Fruit fly (Drosophila melanogaster): ENCODE results near the gene IFT52.
A peak's percentile ranks its signal among the peaks of the same experiment; 100 is the strongest.

IFT52 gene

DNA sequence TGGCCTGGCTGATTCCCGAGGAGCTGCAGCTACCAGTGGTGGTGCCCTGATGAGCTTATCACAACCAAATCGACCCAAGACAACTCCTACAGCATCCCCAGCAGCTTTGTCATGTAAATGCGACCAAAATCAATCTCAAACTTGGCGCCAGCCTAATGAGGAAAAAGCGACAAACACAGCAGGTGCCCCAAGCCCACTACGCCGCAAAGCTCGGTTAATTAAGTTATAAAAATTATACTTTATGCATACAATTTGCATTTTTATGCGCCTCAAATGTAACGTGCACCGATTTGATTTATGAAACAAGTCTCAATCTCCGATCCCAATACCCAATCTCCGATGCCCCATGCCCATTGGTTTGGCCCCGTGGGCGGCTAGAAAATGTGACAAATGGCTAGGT, 6.5 kb downstream of the IFT52 start:
- no peak for TF ChIP-seq CG17801 (GFP tag; optimal IDR thresholded peaks at IDR 0.05; ENCODE audit: partially characterized antibody)

DNA sequence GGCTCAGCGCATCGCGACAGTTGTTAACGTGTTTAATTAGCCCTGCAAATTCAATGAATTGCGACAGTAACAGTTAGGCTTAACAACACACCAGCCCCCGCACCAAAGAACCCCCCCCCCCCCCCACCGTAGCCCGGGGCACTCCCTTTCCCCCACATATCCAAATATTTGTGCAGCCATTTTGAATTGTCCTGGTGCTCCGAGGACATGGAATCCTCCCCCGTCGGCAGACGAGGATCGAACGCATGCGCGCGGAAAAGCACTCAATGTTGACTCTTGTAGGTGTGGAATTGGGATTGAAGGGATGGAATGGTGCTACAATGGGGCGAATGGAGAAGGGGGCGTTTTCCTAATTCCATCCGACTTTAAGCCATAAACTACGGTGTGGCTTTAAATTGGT, 9.3 kb downstream of the IFT52 start:
- no peak for TF ChIP-seq CG17801 (GFP tag; optimal IDR thresholded peaks at IDR 0.05; ENCODE audit: partially characterized antibody)

DNA sequence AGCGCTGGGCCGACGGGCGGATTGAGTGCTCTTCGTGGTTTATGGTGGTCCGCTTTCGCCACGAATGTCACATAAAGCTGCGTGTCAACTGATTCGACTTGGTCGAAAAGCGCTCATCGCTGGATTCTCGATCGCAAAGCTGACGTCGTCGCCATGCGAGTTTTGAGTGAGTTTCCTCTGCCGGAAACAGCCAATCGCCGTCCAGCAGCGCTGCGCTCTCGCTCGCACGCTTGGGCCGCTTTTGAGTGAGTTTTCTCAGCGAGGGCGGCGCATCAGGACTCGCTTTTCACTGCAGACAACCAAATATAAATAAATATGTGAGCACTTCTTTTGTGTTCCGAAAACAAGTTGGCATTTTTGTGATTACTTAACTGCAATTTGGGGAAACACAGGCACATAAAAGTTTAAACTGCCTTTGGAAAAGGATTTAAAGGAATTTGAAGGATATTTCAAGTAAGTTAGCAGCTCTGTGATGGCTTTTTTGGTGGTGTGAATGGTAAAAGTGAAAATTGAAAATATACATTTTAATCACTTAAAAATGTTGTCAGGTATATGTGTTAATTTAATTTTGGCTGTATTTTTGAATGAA, 10.3 kb downstream of the IFT52 start, which contains the start of gene eya:
eya (minus strand) TSS at position 94 of the 589 bp plus-strand sequence.
- TF ChIP-seq CG17801 (GFP tag; optimal IDR thresholded peaks at IDR 0.05; ENCODE audit: partially characterized antibody): no peak

DNA sequence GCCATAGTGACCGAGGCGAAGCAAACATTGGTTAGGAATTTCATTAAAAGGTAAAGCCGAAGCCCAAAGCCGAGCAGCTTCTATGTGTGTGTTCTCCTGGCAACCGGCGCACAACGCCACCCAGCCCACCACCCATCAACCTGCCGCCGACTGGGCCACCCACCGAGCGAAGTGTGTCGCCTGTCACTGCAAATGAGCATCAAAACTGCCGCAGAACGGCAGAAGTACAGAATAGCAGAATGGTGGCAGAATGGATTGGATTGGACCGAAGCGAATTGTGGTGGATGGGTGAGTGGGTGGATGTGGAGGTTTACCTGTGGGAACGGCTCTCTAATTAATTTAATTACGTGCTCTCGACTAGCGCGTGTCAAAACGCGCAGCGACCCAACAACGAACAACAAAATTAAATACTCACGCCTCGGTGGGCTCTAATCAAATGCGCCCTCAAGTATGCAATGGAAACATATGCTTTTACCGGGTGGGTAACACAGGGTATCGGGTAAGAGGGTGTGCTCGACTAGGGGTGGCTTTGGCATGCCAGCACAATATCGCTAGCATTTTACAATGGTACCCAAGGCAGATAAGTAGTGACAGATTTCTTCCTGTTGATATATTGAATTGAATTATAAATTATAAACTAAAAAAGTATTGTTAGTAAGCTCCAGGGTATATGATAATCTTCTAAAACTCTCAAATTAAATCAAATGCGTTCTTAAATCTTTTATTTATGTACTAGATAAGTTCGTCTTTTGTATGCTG, 17.5 kb downstream of the IFT52 start:
- no peak for TF ChIP-seq CG17801 (GFP tag; optimal IDR thresholded peaks at IDR 0.05; ENCODE audit: partially characterized antibody)

DNA sequence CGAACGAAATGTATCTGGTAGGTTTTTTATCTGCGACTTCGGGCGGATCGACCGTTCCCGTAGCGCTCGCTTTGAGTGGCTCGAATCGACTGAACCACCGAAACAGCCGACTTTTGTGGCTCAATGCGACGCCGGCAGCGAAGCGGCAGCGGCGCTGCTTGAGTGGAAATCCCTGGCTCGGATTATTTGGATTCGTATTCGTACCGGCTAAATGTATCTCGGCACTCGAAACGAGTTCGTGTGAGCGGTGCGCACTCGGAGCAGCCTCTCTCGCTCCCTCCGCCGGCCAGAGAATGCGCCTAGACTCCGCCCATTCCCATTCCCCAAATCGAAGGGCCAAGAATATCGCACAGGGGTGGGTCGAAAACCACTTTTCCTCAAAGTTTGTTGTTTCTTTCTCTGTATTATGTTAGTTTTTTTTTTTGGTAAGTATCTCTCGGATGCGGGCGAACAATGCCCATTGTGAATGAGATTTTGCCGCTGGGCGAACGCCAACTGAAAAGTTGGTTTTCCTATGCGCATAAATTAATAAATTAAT, 21.2 kb downstream of the IFT52 start:
- peak; percentile 2 for TF ChIP-seq CG17801 (GFP tag; optimal IDR thresholded peaks at IDR 0.05; ENCODE audit: partially characterized antibody)

DNA sequence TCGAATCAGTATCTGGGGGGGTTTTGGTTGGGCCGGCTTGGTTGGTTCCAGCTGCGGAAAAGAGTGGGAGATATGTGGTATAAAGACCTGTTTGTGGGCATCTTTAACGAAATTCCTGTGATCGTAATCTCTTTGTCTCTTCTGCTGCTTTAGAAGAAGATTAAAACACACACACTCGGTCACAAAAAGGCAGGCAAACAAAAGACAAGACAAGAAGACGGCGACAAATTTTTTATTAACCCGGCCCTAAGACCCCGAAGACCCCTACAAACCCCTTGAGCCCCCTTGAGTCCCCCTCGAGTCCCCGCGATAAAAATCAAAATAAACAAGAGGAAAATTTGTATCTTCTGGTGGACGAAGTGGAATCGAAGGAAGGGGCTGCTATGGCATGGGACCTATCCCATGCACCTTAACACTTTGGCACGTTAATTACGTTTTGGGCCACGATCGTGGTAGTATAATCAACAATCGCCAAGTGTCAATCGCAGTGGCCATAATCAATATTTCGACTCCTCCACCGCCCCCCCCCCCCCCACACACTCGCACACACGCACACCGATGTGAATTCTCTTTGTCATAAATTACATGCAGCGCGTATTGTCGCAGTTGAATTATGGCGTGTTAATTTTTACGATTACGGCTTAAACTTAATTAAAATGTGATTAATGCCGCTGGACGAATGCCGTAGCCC, 23.0 kb downstream of the IFT52 start:
- TF ChIP-seq CG17801 (GFP tag; optimal IDR thresholded peaks at IDR 0.05; ENCODE audit: partially characterized antibody): no peak

DNA sequence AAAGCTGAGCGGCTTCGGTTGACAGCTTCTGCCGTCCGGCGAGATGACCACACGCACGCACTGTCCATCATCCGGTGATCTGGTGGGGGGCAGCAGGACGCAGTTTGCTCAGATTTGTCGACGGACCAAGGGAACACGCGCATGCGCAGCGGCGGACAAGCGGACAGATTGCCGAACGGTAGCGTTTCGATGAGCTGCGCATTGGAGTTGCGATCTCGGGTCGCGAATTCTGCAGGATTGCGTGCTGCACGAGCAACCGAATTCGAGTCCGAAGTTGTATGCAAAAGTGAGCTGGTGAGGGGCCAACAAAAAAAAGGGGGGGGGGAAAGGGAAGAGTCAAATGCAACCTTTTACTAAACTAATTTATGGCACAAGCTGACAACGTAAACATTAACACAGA, 23.6 kb downstream of the IFT52 start:
- TF ChIP-seq CG17801 (GFP tag; optimal IDR thresholded peaks at IDR 0.05; ENCODE audit: partially characterized antibody): no peak

DNA sequence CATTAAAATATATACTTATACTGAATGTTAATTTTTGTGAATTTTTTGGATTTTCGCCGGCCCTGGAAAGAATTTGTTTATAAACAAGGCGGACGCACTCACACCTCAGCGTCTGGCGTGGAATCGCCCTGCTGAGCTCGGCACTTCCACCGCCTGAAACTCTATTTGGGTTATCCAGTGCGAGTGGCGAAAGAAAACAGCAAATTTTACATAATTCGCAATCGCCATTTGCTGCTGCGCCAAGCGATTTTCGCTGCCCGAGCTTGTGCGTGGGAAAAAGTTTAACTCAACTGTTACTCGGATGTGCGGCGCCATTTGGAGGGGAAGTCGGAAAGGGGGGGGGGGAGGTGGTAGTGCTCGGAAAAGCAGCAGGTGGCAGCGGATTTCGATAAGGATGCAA, 24.3 kb downstream of the IFT52 start:
- no peak for TF ChIP-seq CG17801 (GFP tag; optimal IDR thresholded peaks at IDR 0.05; ENCODE audit: partially characterized antibody)

DNA sequence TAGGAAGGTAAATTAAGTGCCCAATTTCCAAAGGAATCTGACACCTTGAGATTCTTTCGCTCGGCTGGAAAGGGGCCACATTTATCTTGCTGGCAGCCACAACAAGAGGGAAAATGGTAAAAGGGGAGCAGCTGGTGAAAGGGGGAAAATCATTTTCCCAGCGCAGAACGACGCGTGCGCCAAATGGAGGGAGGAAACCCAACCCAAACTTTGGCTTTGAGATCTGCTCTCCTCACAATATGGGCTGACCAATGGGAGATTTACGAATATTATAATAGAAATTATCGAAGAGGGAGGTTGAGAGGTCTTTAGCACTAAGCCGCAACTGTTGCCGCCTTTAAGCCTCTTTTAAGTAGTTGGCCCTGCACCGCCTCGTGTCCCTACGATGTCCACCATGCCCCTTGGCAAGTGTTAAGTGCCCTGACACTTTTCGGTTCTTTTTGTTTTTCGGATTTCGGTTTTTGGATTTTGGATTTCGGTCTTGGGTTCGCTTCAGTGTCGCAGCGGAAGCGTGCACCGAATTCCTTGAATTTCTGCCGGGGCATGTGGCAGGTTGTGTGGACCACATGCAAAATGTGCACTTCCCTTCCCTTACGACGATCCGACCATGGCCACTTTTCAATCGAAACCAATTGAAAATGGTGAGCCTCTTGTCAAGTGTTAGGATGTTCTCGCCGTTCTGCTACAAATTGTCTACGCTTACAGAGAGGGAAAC, 25.2 kb downstream of the IFT52 start:
- TF ChIP-seq CG17801 (GFP tag; optimal IDR thresholded peaks at IDR 0.05; ENCODE audit: partially characterized antibody): no peak

DNA sequence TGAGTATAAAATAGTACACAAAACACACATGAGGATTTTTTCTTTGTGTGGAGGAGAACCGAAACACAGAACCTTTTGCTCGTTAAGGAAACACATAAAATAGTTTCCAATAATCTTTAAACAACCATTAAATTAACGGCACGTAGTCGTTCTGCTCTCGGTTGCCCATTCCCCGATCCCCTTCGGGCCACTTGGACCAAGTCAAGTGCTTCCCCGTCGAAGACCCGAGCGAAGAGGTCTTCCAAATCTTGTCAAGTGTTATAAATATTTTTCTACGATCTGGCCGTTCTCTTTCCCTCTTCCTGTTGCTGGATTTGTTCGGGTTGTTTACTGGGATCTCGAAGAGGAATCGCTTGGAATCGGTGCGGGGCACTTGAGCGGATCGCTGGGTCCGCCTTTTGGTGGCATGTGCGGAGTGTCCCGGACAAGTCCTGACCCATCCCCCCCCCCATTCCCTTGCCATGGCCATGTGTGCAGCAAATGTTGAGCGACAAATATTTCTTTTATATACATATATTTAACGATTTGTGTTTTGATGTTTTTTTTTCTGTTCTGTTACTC, 26.3 kb downstream of the IFT52 start:
- TF ChIP-seq CG17801 (GFP tag; optimal IDR thresholded peaks at IDR 0.05; ENCODE audit: partially characterized antibody): no peak

DNA sequence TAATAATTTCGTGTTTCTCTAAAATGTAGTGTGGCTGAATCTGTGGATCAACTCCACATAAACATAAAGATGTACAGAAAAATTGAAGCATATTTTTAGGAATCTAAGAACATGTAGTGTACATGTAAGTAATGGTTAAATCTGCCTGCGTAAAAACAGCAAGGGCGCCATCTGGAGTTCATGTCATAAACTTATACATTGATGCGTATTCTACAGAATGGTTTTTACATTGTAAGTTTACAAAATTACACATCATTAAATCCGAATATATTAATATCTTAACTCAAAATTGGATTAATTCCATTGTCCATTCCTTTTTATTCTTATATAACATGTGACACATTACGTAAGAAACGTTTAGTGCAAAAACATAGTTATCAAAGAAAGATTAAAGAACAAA, 30.3 kb downstream of the IFT52 start:
- TF ChIP-seq CG17801 (GFP tag; optimal IDR thresholded peaks at IDR 0.05; ENCODE audit: partially characterized antibody): peak; percentile 11

DNA sequence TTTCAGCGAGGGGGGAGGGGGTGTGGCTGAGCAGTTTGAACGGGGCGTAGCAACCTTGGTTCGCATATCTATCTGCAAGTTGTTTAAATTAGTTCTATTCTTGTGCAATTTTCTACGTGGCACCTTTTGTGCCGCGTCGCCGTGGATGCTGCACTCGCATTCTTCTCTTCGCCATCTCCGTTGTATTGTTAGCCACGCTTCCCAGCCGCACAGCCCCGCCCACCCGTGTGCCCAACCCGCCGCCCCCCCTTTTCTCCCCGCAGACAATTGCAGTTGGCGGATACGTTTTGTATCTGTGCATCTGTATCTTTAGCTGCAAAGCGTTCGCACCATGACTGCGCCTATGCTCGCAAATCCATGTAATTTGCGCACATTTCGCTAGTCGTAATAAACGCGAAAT, 43.4 kb downstream of the IFT52 start:
- TF ChIP-seq CG17801 (GFP tag; optimal IDR thresholded peaks at IDR 0.05; ENCODE audit: partially characterized antibody): no peak

DNA sequence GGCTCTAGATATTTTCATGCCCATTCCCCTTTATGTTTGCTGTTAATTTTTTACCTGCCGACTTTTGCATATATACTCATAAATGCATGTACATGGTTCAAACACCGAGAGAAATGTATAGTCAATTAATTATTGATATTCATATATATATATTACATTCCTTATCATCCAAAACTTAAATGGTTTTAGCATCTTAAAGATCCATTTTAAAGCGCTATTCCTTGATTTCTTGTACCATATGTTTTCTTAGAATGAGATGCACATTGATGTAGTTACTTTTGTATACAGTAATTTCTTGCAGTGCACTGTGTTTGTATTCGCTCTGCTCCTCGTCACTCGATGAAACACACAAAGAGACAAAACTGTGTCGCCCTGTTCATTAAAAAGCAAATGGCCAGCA, 48.6 kb downstream of the IFT52 start:
- TF ChIP-seq CG17801 (GFP tag; optimal IDR thresholded peaks at IDR 0.05; ENCODE audit: partially characterized antibody): no peak

All from ovary, adult (tissue).